Worm (Caenorhabditis elegans): Measurements from ENCODE around the gene clc-5.

Gene clc-5

ce11 chrX:7478948-7479347 is 45.6 kb downstream of the clc-5 start, which contains the start of gene mek-1:
mek-1 (plus strand) TSS chrX:7479248.
- TF ChIP-seq bed-3 (GFP tag; optimal IDR thresholded peaks at IDR 0.05) (no peak), sem-2 (GFP tag; optimal IDR thresholded peaks at IDR 0.05) (no peak), elt-1 (tag; optimal IDR thresholded peaks at IDR 0.05; ENCODE audit: borderline replicate concordance, insufficient read depth) (no peak), ham-2 (GFP tag; optimal IDR thresholded peaks at IDR 0.05) (no peak)

ce11 chrX:7480756-7481155 is 47.4 kb downstream of the clc-5 start, which contains the start of gene F48E3.9:
F48E3.9 (plus strand) TSS chrX:7481056.
- TF ChIP-seq drap-1 (GFP tag; optimal IDR thresholded peaks at IDR 0.05), result no peak
- no peak for TF ChIP-seq nhr-76 (tag; optimal IDR thresholded peaks at IDR 0.05)
- no peak for TF ChIP-seq bed-3 (GFP tag; optimal IDR thresholded peaks at IDR 0.05)
- TF ChIP-seq elt-1 (tag; optimal IDR thresholded peaks at IDR 0.05; ENCODE audit: borderline replicate concordance, insufficient read depth), result no peak
- no peak for TF ChIP-seq unc-39 (tag; optimal IDR thresholded peaks at IDR 0.05)
- no peak for TF ChIP-seq hlh-1 (tag; optimal IDR thresholded peaks at IDR 0.05)
- no peak for TF ChIP-seq nhr-12 (tag; optimal IDR thresholded peaks at IDR 0.05)
- TF ChIP-seq mab-5 (tag; optimal IDR thresholded peaks at IDR 0.05), result no peak
- TF ChIP-seq sptf-1 (tag; optimal IDR thresholded peaks at IDR 0.05), result no peak
- no peak for TF ChIP-seq ces-1 (GFP tag; optimal IDR thresholded peaks at IDR 0.05)
- no peak for TF ChIP-seq tbx-8 (GFP tag; optimal IDR thresholded peaks at IDR 0.05)
- TF ChIP-seq pha-4 (tag; optimal IDR thresholded peaks at IDR 0.05), result no peak
- TF ChIP-seq nhr-237 (tag; optimal IDR thresholded peaks at IDR 0.05), result no peak
- TF ChIP-seq blmp-1 (tag; optimal IDR thresholded peaks at IDR 0.05), result no peak
- no peak for TF ChIP-seq lin-32 (GFP tag; optimal IDR thresholded peaks at IDR 0.05)
- no peak for TF ChIP-seq ceh-83 (GFP tag; optimal IDR thresholded peaks at IDR 0.05)

Data from whole organism, mixed stage, embryonic.